Fruit fly (Drosophila melanogaster) whole organism, wandering third instar larva: Measurements from ENCODE around the gene nullo.

ENCODE experiments used
- Abd-B ChIP-seq: fragments of >200 bp; optimal IDR thresholded peaks from 2 replicates; lab custom pipeline; 2017; ENCODE audit warnings: missing biosample characterization, missing genetic modification characterization
- CG32264 ChIP-seq: fragments of 200-800 bp; sonication (Bioruptor generic); optimal IDR thresholded peaks from 2 replicates; lab custom pipeline; 2016; ENCODE audit warnings: missing biosample characterization, missing genetic modification characterization
- CG9705 ChIP-seq: fragments of 200-800 bp; sonication (Bioruptor generic); optimal IDR thresholded peaks from 2 replicates; lab custom pipeline; 2018; ENCODE audit warnings: missing biosample characterization, mild to moderate bottlenecking, missing genetic modification characterization
- CrebA ChIP-seq: fragments of 200-800 bp; sonication (Bioruptor generic); optimal IDR thresholded peaks from 2 replicates; lab custom pipeline; 2016; ENCODE audit warnings: missing biosample characterization, mild to moderate bottlenecking, missing genetic modification characterization, borderline replicate concordance
- Dfd ChIP-seq: fragments of >200 bp; optimal IDR thresholded peaks from 2 replicates; lab custom pipeline; 2017; ENCODE audit warnings: missing biosample characterization, missing genetic modification characterization
- GATAd ChIP-seq: sonication (Bioruptor generic); optimal IDR thresholded peaks from 2 replicates; lab custom pipeline; 2016; ENCODE audit warnings: missing biosample characterization, missing genetic modification characterization
- Hnf4 ChIP-seq: fragments of 200-800 bp; sonication (Bioruptor generic); optimal IDR thresholded peaks from 2 replicates; lab custom pipeline; 2016; ENCODE audit warnings: missing biosample characterization, mild to moderate bottlenecking, missing genetic modification characterization
- Hr78 ChIP-seq: fragments of >200 bp; optimal IDR thresholded peaks from 2 replicates; lab custom pipeline; 2017; ENCODE audit warnings: missing biosample characterization, missing genetic modification characterization
- Hr83 ChIP-seq: fragments of 200-300 bp; sonication (Bioruptor generic); optimal IDR thresholded peaks from 2 replicates; lab custom pipeline; 2016; ENCODE audit warnings: missing biosample characterization, mild to moderate bottlenecking, missing genetic modification characterization, moderate library complexity; ENCODE audit not compliant: poor library complexity, severe bottlenecking
- Jra ChIP-seq: sonication (Bioruptor generic); optimal IDR thresholded peaks from 2 replicates; lab custom pipeline; 2016; ENCODE audit warnings: missing biosample characterization, missing genetic modification characterization
- Myc ChIP-seq: fragments of >200 bp; optimal IDR thresholded peaks from 2 replicates; lab custom pipeline; 2017
- N ChIP-seq: fragments of >200 bp; optimal IDR thresholded peaks from 2 replicates; lab custom pipeline; 2018; ENCODE audit warnings: missing biosample characterization, missing external identifiers, missing genetic modification characterization
- OdsH ChIP-seq: fragments of 200-800 bp; sonication (Bioruptor generic); optimal IDR thresholded peaks from 2 replicates; lab custom pipeline; 2016; ENCODE audit warnings: missing biosample characterization, mild to moderate bottlenecking, missing genetic modification characterization
- Rel ChIP-seq, 2 experiments: fragments of 200-800 bp; sonication (Bioruptor generic) in 1 of 2; optimal IDR thresholded peaks; 2 replicates in 1 of 2; 3 replicates in 1 of 2; lab custom pipeline; 2016 to 2019; ENCODE audit warnings: mild to moderate bottlenecking in 2 of 2, missing biosample characterization in 2 of 2, missing genetic modification characterization in 2 of 2, moderate library complexity in 1 of 2
- Sp1 ChIP-seq: fragments of 200-800 bp; sonication (Bioruptor generic); optimal IDR thresholded peaks from 3 replicates; lab custom pipeline; 2019; ENCODE audit warnings: missing biosample characterization, mild to moderate bottlenecking, missing genetic modification characterization, moderate library complexity
- Vsx2 ChIP-seq: fragments of 200-300, 225-300 bp; sonication (Bioruptor generic); optimal IDR thresholded peaks from 2 replicates; lab custom pipeline; 2018; ENCODE audit warnings: missing biosample characterization, missing genetic modification characterization; ENCODE audit not compliant: partially characterized antibody
- br ChIP-seq: fragments of 200-800 bp; sonication (Bioruptor generic); optimal IDR thresholded peaks from 2 replicates; lab custom pipeline; 2016; ENCODE audit warnings: missing biosample characterization, missing genetic modification characterization
- brk ChIP-seq: fragments of 200-800 bp; sonication (Bioruptor generic); optimal IDR thresholded peaks from 2 replicates; lab custom pipeline; 2016; ENCODE audit warnings: missing biosample characterization, mild to moderate bottlenecking, missing genetic modification characterization
- dl ChIP-seq, 2 experiments: fragments of 175-275, 200-275 bp in 1 of 2; fragments of 200-275 bp in 1 of 2; sonication (Bioruptor generic); optimal IDR thresholded peaks; lab custom pipeline; 2018; ENCODE audit warnings: mild to moderate bottlenecking in 2 of 2, missing biosample characterization in 2 of 2, missing genetic modification characterization in 2 of 2, moderate library complexity in 2 of 2; ENCODE audit not compliant: partially characterized antibody in 2 of 2, insufficient read depth in 1 of 2
- dmrt93B ChIP-seq: fragments of 200-800 bp; sonication (Bioruptor generic); optimal IDR thresholded peaks from 2 replicates; lab custom pipeline; 2018; ENCODE audit warnings: missing biosample characterization, mild to moderate bottlenecking, missing genetic modification characterization
- fru ChIP-seq: fragments of 200-800 bp; sonication (Bioruptor generic); optimal IDR thresholded peaks from 3 replicates; lab custom pipeline; 2016; ENCODE audit warnings: missing biosample characterization, mild to moderate bottlenecking, missing genetic modification characterization
- jim ChIP-seq: fragments of 175-275, 200-325 bp; sonication (Bioruptor generic); optimal IDR thresholded peaks from 2 replicates; lab custom pipeline; 2016; ENCODE audit warnings: missing biosample characterization, mild to moderate bottlenecking, missing genetic modification characterization
- lola ChIP-seq: fragments of >200 bp; optimal IDR thresholded peaks from 2 replicates; lab custom pipeline; 2017; ENCODE audit warnings: missing biosample characterization, missing genetic modification characterization
- pan ChIP-seq: fragments of >200 bp; optimal IDR thresholded peaks from 2 replicates; lab custom pipeline; 2017
- psq ChIP-seq: fragments of 200-800 bp; sonication (Bioruptor generic); optimal IDR thresholded peaks from 3 replicates; lab custom pipeline; 2017; ENCODE audit warnings: missing biosample characterization, mild to moderate bottlenecking, missing genetic modification characterization, moderate library complexity
- rgr ChIP-seq: fragments of 200-800 bp; sonication (Bioruptor generic); optimal IDR thresholded peaks from 3 replicates; lab custom pipeline; 2016; ENCODE audit warnings: missing biosample characterization, mild to moderate bottlenecking, missing genetic modification characterization
- sage ChIP-seq: fragments of 200-800 bp; sonication (Bioruptor generic); optimal IDR thresholded peaks from 2 replicates; lab custom pipeline; 2016; ENCODE audit warnings: missing biosample characterization, mild to moderate bottlenecking, missing genetic modification characterization
- sv ChIP-seq: fragments of 200-800 bp; sonication (Bioruptor generic); optimal IDR thresholded peaks from 3 replicates; lab custom pipeline; 2016; ENCODE audit warnings: missing biosample characterization, missing genetic modification characterization
- tai ChIP-seq: sonication (Bioruptor generic); optimal IDR thresholded peaks from 2 replicates; lab custom pipeline; 2016; ENCODE audit warnings: missing biosample characterization, missing genetic modification characterization
- usp ChIP-seq: fragments of >200 bp; optimal IDR thresholded peaks from 2 replicates; lab custom pipeline; 2017; ENCODE audit warnings: missing biosample characterization, missing genetic modification characterization
- woc ChIP-seq: sonication (Bioruptor generic); optimal IDR thresholded peaks from 2 replicates; lab custom pipeline; 2016; ENCODE audit warnings: missing biosample characterization, mild to moderate bottlenecking, missing genetic modification characterization

Gene nullo

DNA sequence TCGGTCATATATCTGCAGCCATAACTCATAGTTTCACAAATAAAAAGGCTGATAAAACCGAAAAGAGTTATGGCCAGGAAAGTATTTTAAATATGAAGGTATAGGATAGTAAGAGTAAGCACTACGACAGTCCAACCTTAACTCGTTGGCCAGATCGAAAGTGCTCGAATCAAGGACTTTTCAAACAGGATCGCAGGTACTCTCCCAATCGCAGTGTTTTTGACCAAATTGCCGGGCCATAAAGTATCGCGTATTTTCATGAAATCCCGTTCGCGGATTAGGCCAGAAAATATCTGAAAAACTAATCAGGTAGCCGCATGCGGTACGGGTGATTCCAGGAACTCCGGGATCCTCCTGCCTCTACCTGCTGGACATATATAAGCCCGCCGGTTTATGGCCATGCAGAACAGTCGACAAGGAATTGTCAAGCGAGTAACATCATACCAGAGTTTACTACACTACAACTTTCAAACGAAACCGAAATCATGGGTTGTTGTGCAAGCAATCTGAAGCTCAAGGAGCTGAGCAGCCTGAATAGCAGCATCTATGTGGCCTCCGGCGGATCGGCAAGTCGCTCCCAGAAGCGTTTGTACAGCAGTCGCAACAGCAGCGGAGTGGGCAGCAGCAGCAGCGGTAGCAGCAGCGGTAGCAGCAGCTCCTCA, 8.9 kb upstream of the nullo start, which contains the start of gene CG14427:
CG14427 (plus strand) TSS at position 399 of the 662 bp plus-strand sequence.
- no peak for TF ChIP-seq fru (GFP tag; lab: Kevin White, UChicago)

DNA sequence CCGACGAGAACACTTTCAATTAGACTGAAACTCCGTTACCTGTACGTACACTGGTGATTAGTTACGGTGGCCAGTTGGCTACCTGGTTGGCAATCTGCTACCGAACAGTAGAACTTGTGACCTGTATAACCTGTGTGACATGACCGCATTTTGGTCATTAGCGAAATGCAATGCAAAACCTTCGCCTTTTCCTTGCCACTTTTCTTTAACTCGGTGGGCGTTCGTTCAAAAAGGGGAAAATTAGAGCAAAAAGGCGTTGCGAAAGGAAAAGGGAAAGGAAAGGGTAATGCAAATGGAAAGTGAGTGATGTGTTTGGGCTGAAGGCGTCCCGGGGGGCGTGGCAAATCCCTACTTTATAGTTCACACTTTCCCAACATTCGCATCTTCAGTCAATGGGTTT, 9.7 kb downstream of the nullo start:
- no peak for TF ChIP-seq Hnf4 (GFP tag; lab: Kevin White, UChicago)
- TF ChIP-seq psq = no peak
- TF ChIP-seq CG32264 (GFP tag; lab: Kevin White, UChicago) = no peak
- TF ChIP-seq rgr (GFP tag; lab: Kevin White, UChicago) = no peak
- no peak for TF ChIP-seq brk (GFP tag; lab: Kevin White, UChicago)
- TF ChIP-seq Myc (lab: Kevin White, UChicago) = no peak
- no peak for TF ChIP-seq dl (GFP tag; optimal IDR thresholded peaks at IDR 0.05; lab: Kevin White, UChicago; ENCODE audit: insufficient read depth in 1 of 2, partially characterized antibody in 2 of 2)
- no peak for TF ChIP-seq pan (lab: Kevin White, UChicago)
- no peak for TF ChIP-seq CG9705

DNA sequence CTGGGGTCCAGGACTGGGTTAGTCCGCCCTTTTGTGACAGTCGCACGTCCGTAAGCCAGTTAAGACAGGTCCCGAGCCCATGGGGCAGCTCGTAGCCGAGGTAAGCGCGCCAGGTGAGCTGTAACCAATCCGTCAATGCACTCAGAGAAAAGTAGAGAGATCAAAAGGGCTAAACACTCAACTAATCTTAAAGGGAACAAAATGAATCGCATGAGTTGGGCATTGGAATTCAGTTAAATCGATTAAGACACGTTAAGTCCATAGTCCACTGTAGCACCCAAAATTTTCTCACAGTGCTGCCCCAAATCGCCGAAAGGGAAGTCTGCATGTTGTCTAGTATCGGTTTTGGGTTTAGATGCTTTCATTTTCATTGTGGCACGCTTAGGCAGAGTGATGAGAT, 14.3 kb downstream of the nullo start:
- TF ChIP-seq Sp1 = no peak
- TF ChIP-seq Myc (lab: Kevin White, UChicago) = no peak
- TF ChIP-seq psq = no peak
- TF ChIP-seq Hr83 (GFP tag; lab: Kevin White, UChicago) = no peak
- TF ChIP-seq br = no peak
- TF ChIP-seq CG9705 = no peak
- TF ChIP-seq rgr (GFP tag; lab: Kevin White, UChicago) = no peak
- TF ChIP-seq sage = no peak
- no peak for TF ChIP-seq sv (GFP tag; lab: Kevin White, UChicago)
- TF ChIP-seq N (GFP tag; lab: Kevin White, UChicago) = no peak
- TF ChIP-seq woc (GFP tag; lab: Kevin White, UChicago) = no peak
- no peak for TF ChIP-seq GATAd
- no peak for TF ChIP-seq dmrt93B (GFP tag; lab: Kevin White, UChicago)
- TF ChIP-seq Rel (GFP tag; optimal IDR thresholded peaks at IDR 0.05; lab: Kevin White, UChicago) = no peak
- no peak for TF ChIP-seq Rel (tag; optimal IDR thresholded peaks at IDR 0.05; lab: Kevin White, UChicago)

DNA sequence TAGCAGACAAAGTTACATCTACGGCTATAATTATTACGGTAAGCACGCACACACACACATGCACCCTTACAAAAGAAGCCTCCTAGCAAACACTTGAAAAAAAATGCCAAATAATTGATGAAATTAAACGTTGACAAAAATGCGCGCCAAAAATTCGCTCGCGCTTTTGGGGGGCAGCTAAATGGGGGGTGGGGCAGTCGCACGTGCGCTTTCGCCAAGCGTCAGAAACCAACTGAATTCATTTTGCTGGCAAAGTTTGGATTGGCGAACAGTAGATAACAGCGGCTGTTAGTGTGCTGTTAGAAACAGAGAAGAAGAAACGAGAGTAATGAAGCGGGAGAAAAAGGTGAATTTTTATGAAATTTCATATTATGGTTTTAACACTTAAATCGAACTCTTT, 16.6 kb downstream of the nullo start, which contains the start of gene CG12541:
CG12541 (minus strand) TSS at position 218 of the 400 bp plus-strand sequence.
- TF ChIP-seq Jra (GFP tag; lab: Kevin White, UChicago) (no peak), jim (GFP tag; lab: Kevin White, UChicago) (no peak), CG32264 (GFP tag; lab: Kevin White, UChicago) (no peak), dmrt93B (GFP tag; lab: Kevin White, UChicago) (no peak), Hnf4 (GFP tag; lab: Kevin White, UChicago) (no peak), psq (no peak), CrebA (no peak), dl (GFP tag; optimal IDR thresholded peaks at IDR 0.05; lab: Kevin White, UChicago; ENCODE audit: insufficient read depth in 1 of 2, partially characterized antibody in 2 of 2) (no peak), Vsx2 (GFP tag; lab: Kevin White, UChicago) (no peak), OdsH (GFP tag; lab: Kevin White, UChicago) (no peak), sv (GFP tag; lab: Kevin White, UChicago) (no peak), br (no peak), lola (GFP tag; lab: Kevin White, UChicago) (no peak), brk (GFP tag; lab: Kevin White, UChicago) (no peak), N (GFP tag; lab: Kevin White, UChicago) (no peak), GATAd (no peak), tai (no peak), pan (lab: Kevin White, UChicago) (no peak)

DNA sequence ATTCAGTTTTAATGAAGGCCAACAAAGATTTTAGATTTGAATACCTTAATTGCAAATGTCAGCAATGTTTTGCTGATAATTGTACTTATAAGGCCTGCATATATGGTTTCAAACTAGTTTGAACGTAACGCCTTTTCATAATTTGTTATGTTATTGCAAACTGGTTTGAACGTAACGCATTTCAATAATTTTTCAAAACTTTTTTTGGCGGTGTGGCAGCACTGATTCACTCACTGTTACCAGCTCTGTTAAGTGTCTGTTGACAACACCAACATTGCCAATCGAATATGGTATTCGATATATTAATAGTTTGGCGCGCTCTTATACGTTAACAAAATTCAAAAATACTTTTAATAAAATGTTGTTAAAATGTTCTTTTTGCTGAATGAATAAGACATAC, 17.3 kb downstream of the nullo start:
- TF ChIP-seq rgr (GFP tag; lab: Kevin White, UChicago) (no peak), Abd-B (no peak), usp (GFP tag; lab: Kevin White, UChicago) (no peak), CG9705 (no peak), OdsH (GFP tag; lab: Kevin White, UChicago) (no peak), jim (GFP tag; lab: Kevin White, UChicago) (no peak), Hr78 (GFP tag; lab: Kevin White, UChicago) (no peak), Dfd (no peak), Rel (GFP tag; optimal IDR thresholded peaks at IDR 0.05; lab: Kevin White, UChicago) (no peak), Rel (tag; optimal IDR thresholded peaks at IDR 0.05; lab: Kevin White, UChicago) (no peak), woc (GFP tag; lab: Kevin White, UChicago) (no peak)
